Worm (Caenorhabditis elegans) whole organism, midembryonic: ENCODE results near the gene cest-5.2.
"Not testable (repeated sequence)": the region's sequence is repeated elsewhere in the genome, so short reads cannot be mapped to it uniquely, and the experiment has no call there.

Source experiments
- T22C8.4 ChIP-seq: fragments of 200-800 bp; sonication (Bioruptor generic); IDR thresholded peaks from 2 replicates; pipeline ENCODE4 v1.3.6; 2022; ENCODE audit warnings: missing genetic modification characterization, missing compliant biosample characterization
- flt-1 ChIP-seq: fragments of 200-800 bp; sonication (Bioruptor generic); IDR thresholded peaks from 2 replicates; pipeline ENCODE4 v1.3.6; 2022; ENCODE audit warnings: missing genetic modification characterization, missing compliant biosample characterization
- klf-2 ChIP-seq: fragments of 200-800 bp; sonication (Bioruptor generic); conservative IDR thresholded peaks from 2 replicates; pipeline ENCODE4 v1.3.6; 2022; ENCODE audit warnings: missing genetic modification reagents, missing genetic modification characterization, missing compliant biosample characterization
- med-1 ChIP-seq: sonication (generic microtip); optimal IDR thresholded peaks from 2 replicates; lab custom pipeline; 2017; ENCODE audit warnings: missing genetic modification characterization, mild to moderate bottlenecking, missing compliant biosample characterization, antibody characterized with exemption, missing genetic modification reagents; ENCODE audit not compliant: insufficient read depth
- ref-1 ChIP-seq: fragments of 200-800 bp; sonication (Bioruptor generic); conservative IDR thresholded peaks from 2 replicates; pipeline ENCODE4 v1.3.6; 2022; ENCODE audit warnings: missing genetic modification reagents, missing genetic modification characterization, missing compliant biosample characterization
- ztf-29 ChIP-seq: fragments of 200-800 bp; sonication (Bioruptor generic); IDR thresholded peaks from 2 replicates; pipeline ENCODE4 v1.3.6; 2022; ENCODE audit warnings: missing genetic modification reagents, missing genetic modification characterization, missing compliant biosample characterization

ce11 chrIV:6591010-6591746 lies 36.5 kb downstream of the cest-5.2 start, which contains the start of the genes nspb-1 and nspb-2:
- TF ChIP-seq T22C8.4 (GFP tag; lab: Robert Waterston, UW); flt-1 (GFP tag; lab: Robert Waterston, UW); ref-1 (GFP tag; lab: Robert Waterston, UW); ztf-29; med-1 (GFP tag; lab: Kevin White, UChicago); klf-2 (GFP tag; lab: Robert Waterston, UW): not testable (repeated sequence)
